Worm (Caenorhabditis elegans): Measurements from ENCODE around the gene T24A6.17.

The T24A6.17 gene

ce11 chrV:3588223-3588622 is 24.0 kb upstream of the T24A6.17 start (continued):
- TF ChIP-seq F49E8.2 (tag; optimal IDR thresholded peaks at IDR 0.05; ENCODE audit: borderline replicate concordance) (no peak), php-3 (GFP tag; IDR thresholded peaks at IDR 0.05) (0 out of 2 replicates have a peak, but pooled peaks have one; percentile 17), jun-1 (tag; optimal IDR thresholded peaks at IDR 0.05) (no peak), madf-5 (GFP tag; IDR thresholded peaks at IDR 0.05) (peak in 1 of 2 experiments; percentile 63; a peak in 1 of 4 replicates), dmd-8 (GFP tag; IDR thresholded peaks at IDR 0.05) (peak; percentile 84), ama-1 (optimal IDR thresholded peaks at IDR 0.05) (no peak), lsy-2 (tag; optimal IDR thresholded peaks at IDR 0.05) (peak in 1 of 2 experiments; percentile 22), lin-38 (GFP tag; IDR thresholded peaks at IDR 0.05) (peak; percentile 64), ztf-7 (tag; optimal IDR thresholded peaks at IDR 0.05) (no peak), nhr-111 (GFP tag; optimal IDR thresholded peaks at IDR 0.05) (no peak), nhr-41 (GFP tag; IDR thresholded peaks at IDR 0.05) (no peak), nhr-48 (tag; optimal IDR thresholded peaks at IDR 0.05) (no peak), hlh-30 (tag; optimal IDR thresholded peaks at IDR 0.05; ENCODE audit: insufficient read depth) (no peak), zip-2 (tag; optimal IDR thresholded peaks at IDR 0.05) (no peak), dmd-9 (GFP tag; IDR thresholded peaks at IDR 0.05) (no peak), mep-1 (tag; optimal IDR thresholded peaks at IDR 0.05) (no peak), vab-7 (GFP tag; IDR thresholded peaks at IDR 0.05) (peak; percentile 58; the same call in 1 of the 2 replicates), T26A8.4 (GFP tag; IDR thresholded peaks at IDR 0.05) (peak; percentile 63), pha-4 (GFP tag; IDR thresholded peaks at IDR 0.05) (no peak), pha-4 (tag; optimal IDR thresholded peaks at IDR 0.05) (no peak), lin-15B (tag; optimal IDR thresholded peaks at IDR 0.05) (no peak), egl-27 (tag; optimal IDR thresholded peaks at IDR 0.05) (no peak), lin-39 (tag; optimal IDR thresholded peaks at IDR 0.05) (no peak), Y75B8A.6 (GFP tag; IDR thresholded peaks at IDR 0.05) (no peak), mxl-3 (GFP tag; optimal IDR thresholded peaks at IDR 0.05) (no peak), nhr-102 (tag; optimal IDR thresholded peaks at IDR 0.05) (no peak), nhr-237 (tag; optimal IDR thresholded peaks at IDR 0.05) (no peak), F26F4.8 (GFP tag; conservative IDR thresholded peaks at IDR 0.05) (peak; percentile 48; the same call in 1 of the 2 replicates), ceh-28 (tag; optimal IDR thresholded peaks at IDR 0.05) (no peak), ceh-82 (tag; optimal IDR thresholded peaks at IDR 0.05) (no peak), lim-7 (GFP tag; IDR thresholded peaks at IDR 0.05) (peak; percentile 75), zfp-2 (tag; optimal IDR thresholded peaks at IDR 0.05) (no peak), ctbp-1 (GFP tag; IDR thresholded peaks at IDR 0.05) (0 out of 2 replicates have a peak, but pooled peaks have one; percentile 41), tag-97 (GFP tag; IDR thresholded peaks at IDR 0.05) (no peak), hif-1 (tag; optimal IDR thresholded peaks at IDR 0.05) (no peak), ceh-62 (tag; optimal IDR thresholded peaks at IDR 0.05) (no peak), F10B5.3 (tag; optimal IDR thresholded peaks at IDR 0.05) (no peak), tra-1 (GFP tag; IDR thresholded peaks at IDR 0.05) (peak; percentile 55; the same call in 1 of the 2 replicates), mdt-29 (GFP tag; IDR thresholded peaks at IDR 0.05) (no peak), ZK337.2 (GFP tag; IDR thresholded peaks at IDR 0.05) (no peak), ceh-32 (tag; optimal IDR thresholded peaks at IDR 0.05; ENCODE audit: poor library complexity) (no peak), hlh-11 (tag; optimal IDR thresholded peaks at IDR 0.05) (no peak), rbr-2 (tag; optimal IDR thresholded peaks at IDR 0.05) (no peak), daf-8 (GFP tag; IDR thresholded peaks at IDR 0.05) (no peak), nhr-77 (tag; optimal IDR thresholded peaks at IDR 0.05) (no peak), unc-39 (tag; optimal IDR thresholded peaks at IDR 0.05) (no peak), ceh-20 (GFP tag; IDR thresholded peaks at IDR 0.05) (peak; percentile 54; the same call in 1 of the 2 replicates), dmd-6 (GFP tag; IDR thresholded peaks at IDR 0.05) (peak; percentile 24), lir-3 (tag; optimal IDR thresholded peaks at IDR 0.05) (peak; percentile 6), nhr-28 (tag; optimal IDR thresholded peaks at IDR 0.05) (no peak), snpc-1.2 (GFP tag; IDR thresholded peaks at IDR 0.05) (peak; percentile 47; the same call in 1 of the 2 replicates), R02D3.7 (tag; optimal IDR thresholded peaks at IDR 0.05) (no peak)
